Fruit fly (Drosophila melanogaster): ENCODE measurements around the gene Ent2.

Gene Ent2

dm6 chr2L:6561463-6562357, at the start of gene Ent2, which contains the start of gene Trmt6:
TSS of gene Ent2 (plus strand) at chr2L:6562325.
TSS of gene Trmt6 (minus strand) at chr2L:6562289.
- TF ChIP-seq CG12769 (tag; optimal IDR thresholded peaks at IDR 0.05) (peak; percentile 98), ash1 (GFP tag; optimal IDR thresholded peaks at IDR 0.05) (peak; percentile 73), aop (GFP tag; IDR thresholded peaks at IDR 0.05) (peak; percentile 91), Side (GFP tag; optimal IDR thresholded peaks at IDR 0.05) (peak; percentile 95), CG9932 (GFP tag; IDR thresholded peaks at IDR 0.05) (peak; percentile 98), Scr (GFP tag; IDR thresholded peaks at IDR 0.05; ENCODE audit: partially characterized antibody) (no peak), Taf1 (GFP tag; IDR thresholded peaks at IDR 0.05) (peak; percentile 96), fd102C (GFP tag; optimal IDR thresholded peaks at IDR 0.05) (no peak), Adf1 (GFP tag; IDR thresholded peaks at IDR 0.05) (peak; percentile 77), CG15011 (GFP tag; optimal IDR thresholded peaks at IDR 0.05) (peak; percentile 91), CHES-1-like (GFP tag; optimal IDR thresholded peaks at IDR 0.05) (peak; percentile 95), CG3281 (GFP tag; optimal IDR thresholded peaks at IDR 0.05) (peak; percentile 93), gem (tag; optimal IDR thresholded peaks at IDR 0.05) (peak; percentile 95), Sox102F (GFP tag; optimal IDR thresholded peaks at IDR 0.05) (peak; percentile 95), lilli (GFP tag; optimal IDR thresholded peaks at IDR 0.05) (peak; percentile 97), CG10979 (tag; optimal IDR thresholded peaks at IDR 0.05) (peak; percentile 88), chn (GFP tag; optimal IDR thresholded peaks at IDR 0.05) (peak; percentile 97), H15 (GFP tag; IDR thresholded peaks at IDR 0.05) (peak; percentile 97), CG4707 (GFP tag; optimal IDR thresholded peaks at IDR 0.05) (peak; percentile 73), CG18262 (tag; optimal IDR thresholded peaks at IDR 0.05) (peak; percentile 93), HmgZ (tag; optimal IDR thresholded peaks at IDR 0.05) (peak; percentile 97), CG8765 (GFP tag; IDR thresholded peaks at IDR 0.05) (peak; percentile 97), CG3726 (GFP tag; IDR thresholded peaks at IDR 0.05) (peak; percentile 97), HHEX (GFP tag; optimal IDR thresholded peaks at IDR 0.05) (peak; percentile 95), Antp (GFP tag; optimal IDR thresholded peaks at IDR 0.05) (peak; percentile 98), gt (GFP tag; IDR thresholded peaks at IDR 0.05) (peak; percentile 86), CG17829 (tag; optimal IDR thresholded peaks at IDR 0.05) (peak; percentile 93), CG12744 (GFP tag; optimal IDR thresholded peaks at IDR 0.05) (peak; percentile 91), oc (tag; optimal IDR thresholded peaks at IDR 0.05) (peak; percentile 88), CG34422 (GFP tag; IDR thresholded peaks at IDR 0.05) (peak; percentile 98), inv (GFP tag; IDR thresholded peaks at IDR 0.05; ENCODE audit: partially characterized antibody) (no peak), Bteb2 (GFP tag; optimal IDR thresholded peaks at IDR 0.05) (peak; percentile 85), MBD-R2 (GFP tag; IDR thresholded peaks at IDR 0.05) (peak; percentile 96), Hmr (GFP tag; optimal IDR thresholded peaks at IDR 0.05) (peak; percentile 94), klu (GFP tag; IDR thresholded peaks at IDR 0.05) (peak; percentile 95), pnt (GFP tag; optimal IDR thresholded peaks at IDR 0.05) (peak; percentile 97), CG10209 (GFP tag; optimal IDR thresholded peaks at IDR 0.05) (peak; percentile 95), Six4 (GFP tag; optimal IDR thresholded peaks at IDR 0.05) (peak; percentile 91), br (optimal IDR thresholded peaks at IDR 0.05) (no peak), CG7357 (GFP tag; IDR thresholded peaks at IDR 0.05) (peak; percentile 94), crc (GFP tag; optimal IDR thresholded peaks at IDR 0.05) (peak; percentile 92), p53 (GFP tag; optimal IDR thresholded peaks at IDR 0.05) (peak; percentile 82), Sry-β (GFP tag; optimal IDR thresholded peaks at IDR 0.05) (peak; percentile 55), CG14860 (GFP tag; IDR thresholded peaks at IDR 0.05; ENCODE audit: partially characterized antibody) (no peak), btn (GFP tag; optimal IDR thresholded peaks at IDR 0.05) (peak; percentile 91), MESR4 (GFP tag; optimal IDR thresholded peaks at IDR 0.05) (peak; percentile 47), CG17612 (GFP tag; IDR thresholded peaks at IDR 0.05) (peak; percentile 94), CG2889 (GFP tag; IDR thresholded peaks at IDR 0.05) (peak; percentile 96), Lhr (GFP tag; optimal IDR thresholded peaks at IDR 0.05) (peak; percentile 71)

Data from whole organism, embryonic.